Fruit fly (Drosophila melanogaster): ENCODE measurements around the gene MED30.
A peak's percentile ranks its signal among the peaks of the same experiment; 100 is the strongest.

The MED30 gene

DNA sequence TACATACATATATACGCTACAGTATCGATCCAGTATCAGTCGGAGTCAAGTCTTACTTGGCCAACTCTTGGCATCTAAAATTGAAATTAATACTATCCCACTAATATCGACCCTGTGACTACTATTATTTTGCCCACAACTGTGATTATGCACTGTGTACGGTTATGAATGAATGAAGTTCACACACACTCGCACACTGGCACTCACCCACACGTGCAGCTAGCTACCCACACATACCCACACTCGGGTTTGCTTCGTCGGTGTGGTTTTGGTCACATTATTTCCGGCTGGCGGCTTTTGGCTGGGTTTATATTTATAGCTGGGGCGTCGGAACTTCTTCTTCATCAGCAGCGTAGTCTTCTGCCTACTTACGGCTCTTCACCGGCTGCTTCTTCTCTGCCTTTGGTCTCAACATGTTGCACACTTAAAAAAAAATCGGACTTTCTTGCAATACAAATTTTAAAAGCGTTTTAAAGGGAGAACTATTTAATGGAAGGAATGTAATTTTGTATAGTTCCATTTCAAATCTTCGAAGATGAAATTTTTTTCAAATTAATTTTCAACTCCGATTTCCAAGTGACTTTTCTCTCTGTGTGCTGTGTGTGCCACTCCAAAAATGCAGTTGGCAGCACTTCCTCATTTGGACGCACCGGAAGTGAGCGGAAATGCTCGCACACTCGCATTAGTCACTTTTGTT is 19.4 kb downstream of the MED30 start (continued):
- peak; percentile 80 for TF ChIP-seq eyg (GFP tag; optimal IDR thresholded peaks at IDR 0.05)
- peak; percentile 83 for TF ChIP-seq CG12299 (tag; optimal IDR thresholded peaks at IDR 0.05)
- peak; percentile 88 for TF ChIP-seq onecut (GFP tag; IDR thresholded peaks at IDR 0.05)
- peak; percentile 63 for TF ChIP-seq HmgD (GFP tag; optimal IDR thresholded peaks at IDR 0.05)
- TF ChIP-seq Hr3 (GFP tag; optimal IDR thresholded peaks at IDR 0.05), result peak; percentile 90
- TF ChIP-seq CG11504 (tag; optimal IDR thresholded peaks at IDR 0.05), result peak; percentile 92
- peak; percentile 76 for TF ChIP-seq CG6854 (GFP tag; optimal IDR thresholded peaks at IDR 0.05)
- TF ChIP-seq insv (GFP tag; optimal IDR thresholded peaks at IDR 0.05), result peak; percentile 27 to 59
- peak; percentile 93 for TF ChIP-seq jumu (GFP tag; optimal IDR thresholded peaks at IDR 0.05)
- TF ChIP-seq D19A (tag; optimal IDR thresholded peaks at IDR 0.05), result peak; percentile 89
- TF ChIP-seq CG43689 (GFP tag; IDR thresholded peaks at IDR 0.05), result peak; percentile 79
- TF ChIP-seq Ptx1 (GFP tag; IDR thresholded peaks at IDR 0.05), result peak; percentile 89
- peak; percentile 93 for TF ChIP-seq CoRest (tag; optimal IDR thresholded peaks at IDR 0.05)
- TF ChIP-seq bowl (GFP tag; IDR thresholded peaks at IDR 0.05), result peak; percentile 76
- peak; percentile 91 for TF ChIP-seq CG30403 (GFP tag; optimal IDR thresholded peaks at IDR 0.05)
- peak; percentile 89 for TF ChIP-seq CG12659 (GFP tag; optimal IDR thresholded peaks at IDR 0.05)
- peak; percentile 94 for TF ChIP-seq phol (tag; optimal IDR thresholded peaks at IDR 0.05)
- peak; percentile 76 for TF ChIP-seq Usf (GFP tag; optimal IDR thresholded peaks at IDR 0.05)
- TF ChIP-seq CG13775 (GFP tag; optimal IDR thresholded peaks at IDR 0.05), result peak; percentile 89
- peak; percentile 94 for TF ChIP-seq Oli (tag; optimal IDR thresholded peaks at IDR 0.05)
- peak; percentile 63 for TF ChIP-seq CG10321 (GFP tag; IDR thresholded peaks at IDR 0.05)
- TF ChIP-seq wdn (GFP tag; IDR thresholded peaks at IDR 0.05), result peak; percentile 82
- peak; percentile 94 for TF ChIP-seq wor (GFP tag; IDR thresholded peaks at IDR 0.05)
- peak; percentile 39 for TF ChIP-seq cwo (GFP tag; optimal IDR thresholded peaks at IDR 0.05)
- TF ChIP-seq CG18764 (GFP tag; optimal IDR thresholded peaks at IDR 0.05), result peak; percentile 87
- no peak for TF ChIP-seq zfh2 (GFP tag; optimal IDR thresholded peaks at IDR 0.05)
- TF ChIP-seq CG2889 (GFP tag; IDR thresholded peaks at IDR 0.05), result peak; percentile 64; the same call in 1 of the 3 replicates
- peak; percentile 60 for TF ChIP-seq CG2120 (GFP tag; optimal IDR thresholded peaks at IDR 0.05)
- peak; percentile 82 for TF ChIP-seq Lim3 (GFP tag; IDR thresholded peaks at IDR 0.05)
- TF ChIP-seq psq (GFP tag; optimal IDR thresholded peaks at IDR 0.05), result peak; percentile 80
- peak; percentile 93 for TF ChIP-seq CG1603 (tag; optimal IDR thresholded peaks at IDR 0.05)
- peak; percentile 90 for TF ChIP-seq H2.0 (GFP tag; IDR thresholded peaks at IDR 0.05)
- TF ChIP-seq H15 (GFP tag; IDR thresholded peaks at IDR 0.05), result peak; percentile 92
- peak; percentile 73 for TF ChIP-seq caup (GFP tag; optimal IDR thresholded peaks at IDR 0.05; ENCODE audit: severe bottlenecking)
- TF ChIP-seq Sin3A (optimal IDR thresholded peaks at IDR 0.05), result no peak
- TF ChIP-seq nom (GFP tag; optimal IDR thresholded peaks at IDR 0.05), result peak; percentile 29
- peak; percentile 85 for TF ChIP-seq CG1233 (GFP tag; optimal IDR thresholded peaks at IDR 0.05)
- TF ChIP-seq CG7372 (GFP tag; IDR thresholded peaks at IDR 0.05), result peak; percentile 68
- no peak for TF ChIP-seq luna (GFP tag; optimal IDR thresholded peaks at IDR 0.05)
- peak; percentile 82 for TF ChIP-seq twi (tag; optimal IDR thresholded peaks at IDR 0.05)
- TF ChIP-seq sd (tag; optimal IDR thresholded peaks at IDR 0.05), result no peak
- peak; percentile 87 for TF ChIP-seq CG14441 (GFP tag; IDR thresholded peaks at IDR 0.05)
- TF ChIP-seq lola (GFP tag; optimal IDR thresholded peaks at IDR 0.05), result peak in 1 of 3 experiments; percentile 96
- TF ChIP-seq ap (GFP tag; IDR thresholded peaks at IDR 0.05), result peak; percentile 88
- peak; percentile 83 for TF ChIP-seq CG11456 (GFP tag; IDR thresholded peaks at IDR 0.05)
- TF ChIP-seq tx (GFP tag; optimal IDR thresholded peaks at IDR 0.05), result peak; percentile 88
- TF ChIP-seq CTCF (GFP tag; optimal IDR thresholded peaks at IDR 0.05), result peak; percentile 44
- TF ChIP-seq disco-r (GFP tag; optimal IDR thresholded peaks at IDR 0.05), result peak; percentile 88
- TF ChIP-seq CHES-1-like (GFP tag; optimal IDR thresholded peaks at IDR 0.05), result peak; percentile 91
- peak; percentile 94 for TF ChIP-seq CG15601 (tag; optimal IDR thresholded peaks at IDR 0.05)
- peak; percentile 93 for TF ChIP-seq CG13424 (tag; optimal IDR thresholded peaks at IDR 0.05)

Measured in whole organism, embryonic.